Worm (Caenorhabditis elegans): Measurements from ENCODE around the gene str-116.

Gene str-116

ce11 chrV:11260622-11261021 is 6.2 kb upstream of the str-116 start, which contains the start of gene F07B10.7:
Gene F07B10.7 (minus strand): TSS chrV:11260722.
- TF ChIP-seq mec-3 (tag; optimal IDR thresholded peaks at IDR 0.05; ENCODE audit: borderline replicate concordance) (no peak), fax-1 (tag; optimal IDR thresholded peaks at IDR 0.05) (no peak), ceh-6 (GFP tag; optimal IDR thresholded peaks at IDR 0.05) (no peak), tbx-7 (tag; optimal IDR thresholded peaks at IDR 0.05) (no peak), ceh-30 (tag; optimal IDR thresholded peaks at IDR 0.05) (no peak), ets-4 (tag; optimal IDR thresholded peaks at IDR 0.05) (no peak), F13H6.1 (tag; optimal IDR thresholded peaks at IDR 0.05) (no peak), ref-2 (tag; optimal IDR thresholded peaks at IDR 0.05) (no peak), ama-1 (optimal IDR thresholded peaks at IDR 0.05) (no peak), unc-55 (GFP tag; optimal IDR thresholded peaks at IDR 0.05) (no peak), fkh-10 (GFP tag; optimal IDR thresholded peaks at IDR 0.05) (no peak), ceh-24 (tag; optimal IDR thresholded peaks at IDR 0.05) (no peak), tbx-2 (tag; optimal IDR thresholded peaks at IDR 0.05) (no peak), ceh-45 (GFP tag; IDR thresholded peaks at IDR 0.05) (no peak), pat-9 (tag; optimal IDR thresholded peaks at IDR 0.05) (no peak), syd-9 (tag; optimal IDR thresholded peaks at IDR 0.05) (no peak), ceh-19 (GFP tag; optimal IDR thresholded peaks at IDR 0.05) (no peak)

- TF ChIP-seq hlh-8 (tag; optimal IDR thresholded peaks at IDR 0.05) = no peak
- TF ChIP-seq gmeb-2 (tag; optimal IDR thresholded peaks at IDR 0.05) = no peak
- TF ChIP-seq hlh-15 (tag; optimal IDR thresholded peaks at IDR 0.05) = no peak
- TF ChIP-seq sdc-2 (tag; optimal IDR thresholded peaks at IDR 0.05) = no peak
- TF ChIP-seq mec-3 (tag; optimal IDR thresholded peaks at IDR 0.05; ENCODE audit: borderline replicate concordance) = no peak
- TF ChIP-seq madf-2 (tag; optimal IDR thresholded peaks at IDR 0.05) = no peak
- TF ChIP-seq pax-1 (tag; optimal IDR thresholded peaks at IDR 0.05) = no peak
- no peak for TF ChIP-seq ceh-22 (tag; optimal IDR thresholded peaks at IDR 0.05)
- TF ChIP-seq ceh-2 (tag; optimal IDR thresholded peaks at IDR 0.05) = no peak
- no peak for TF ChIP-seq pros-1 (tag; optimal IDR thresholded peaks at IDR 0.05)
- no peak for TF ChIP-seq zip-5 (tag; optimal IDR thresholded peaks at IDR 0.05)
- no peak for TF ChIP-seq dve-1 (tag; optimal IDR thresholded peaks at IDR 0.05)
- TF ChIP-seq unc-55 (GFP tag; optimal IDR thresholded peaks at IDR 0.05) = no peak
- no peak for TF ChIP-seq tbx-2 (tag; optimal IDR thresholded peaks at IDR 0.05)
Measured at ce11 chrV:11263025-11263424, 3.8 kb upstream of the str-116 start, which contains the start of gene F07B10.4. Gene F07B10.4 (minus strand): TSS chrV:11263125.

ce11 chrV:11265482-11265881 is 1.3 kb upstream of the str-116 start, which contains the start of gene cln-3.1:
Gene cln-3.1 (minus strand): TSS chrV:11265652.
- TF ChIP-seq ceh-22 (tag; optimal IDR thresholded peaks at IDR 0.05) (no peak), elt-2 (tag; optimal IDR thresholded peaks at IDR 0.05) (peak; percentile 78)

ce11 chrV:11268791-11269190 is 2.0 kb downstream of the str-116 start, which contains the start of gene str-115:
Gene str-115 (plus strand): TSS chrV:11269091.
- TF ChIP-seq hlh-6 (tag; optimal IDR thresholded peaks at IDR 0.05) = no peak
- no peak for TF ChIP-seq pha-4 (tag; optimal IDR thresholded peaks at IDR 0.05)
- TF ChIP-seq syd-9 (tag; optimal IDR thresholded peaks at IDR 0.05) = no peak
- no peak for TF ChIP-seq lin-11 (tag; optimal IDR thresholded peaks at IDR 0.05)
- TF ChIP-seq pha-2 (tag; optimal IDR thresholded peaks at IDR 0.05) = no peak
- no peak for TF ChIP-seq nhr-232 (tag; optimal IDR thresholded peaks at IDR 0.05)
- TF ChIP-seq unc-55 (GFP tag; optimal IDR thresholded peaks at IDR 0.05) = no peak
- no peak for TF ChIP-seq elt-2 (tag; optimal IDR thresholded peaks at IDR 0.05)
- TF ChIP-seq ama-1 (optimal IDR thresholded peaks at IDR 0.05) = no peak
- TF ChIP-seq C08G9.2 (tag; optimal IDR thresholded peaks at IDR 0.05) = no peak
- TF ChIP-seq C38D4.7 (GFP tag; optimal IDR thresholded peaks at IDR 0.05) = no peak
- no peak for TF ChIP-seq unc-42 (tag; optimal IDR thresholded peaks at IDR 0.05)
- TF ChIP-seq unc-3 (GFP tag; conservative IDR thresholded peaks at IDR 0.05) = no peak
- no peak for TF ChIP-seq unc-3 (tag; optimal IDR thresholded peaks at IDR 0.05)
- no peak for TF ChIP-seq ceh-31 (tag; optimal IDR thresholded peaks at IDR 0.05)
- no peak for TF ChIP-seq ceh-48 (tag; optimal IDR thresholded peaks at IDR 0.05)
- no peak for TF ChIP-seq ceh-6 (GFP tag; optimal IDR thresholded peaks at IDR 0.05)
- TF ChIP-seq fkh-6 (tag; optimal IDR thresholded peaks at IDR 0.05) = no peak
- TF ChIP-seq odd-2 (tag; optimal IDR thresholded peaks at IDR 0.05) = no peak
- no peak for TF ChIP-seq ceh-18 (tag; optimal IDR thresholded peaks at IDR 0.05)

All from whole organism, late embryonic.